Fruit fly (Drosophila melanogaster) whole organism, embryonic: ENCODE measurements around the gene AP-1sigma.

Experiments
- Blimp-1 ChIP-seq: fragments of 200-800 bp; sonication (Bioruptor generic); optimal IDR thresholded peaks from 3 replicates; lab custom pipeline; 2018; ENCODE audit warnings: missing biosample characterization, missing genetic modification characterization, mild to moderate bottlenecking, moderate library complexity, missing genetic modification reagents
- CG10979 ChIP-seq: fragments of 200-800 bp; sonication (Bioruptor generic); optimal IDR thresholded peaks from 2 replicates; lab custom pipeline; 2018; ENCODE audit warnings: missing biosample characterization, mild to moderate bottlenecking, missing genetic modification characterization, moderate library complexity
- CG11247 ChIP-seq: fragments of 200-800 bp; sonication (Bioruptor generic); IDR thresholded peaks from 2 replicates; pipeline ENCODE4 v1.3.6; 2022; ENCODE audit warnings: missing biosample characterization, missing genetic modification characterization
- CG12942 ChIP-seq: fragments of 200-800 bp; sonication (Bioruptor generic); optimal IDR thresholded peaks from 3 replicates; lab custom pipeline; 2016; ENCODE audit warnings: missing biosample characterization, missing genetic modification characterization
- CG13287 ChIP-seq: fragments of 200-800 bp; sonication (Bioruptor generic); IDR thresholded peaks from 2 replicates; pipeline ENCODE4 v1.3.6; 2022; ENCODE audit warnings: missing biosample characterization, missing genetic modification characterization; ENCODE audit not compliant: partially characterized antibody
- CG13296 ChIP-seq: fragments of 200-800 bp; sonication (Bioruptor generic); optimal IDR thresholded peaks from 3 replicates; lab custom pipeline; 2018; ENCODE audit warnings: missing biosample characterization, mild to moderate bottlenecking, missing genetic modification characterization
- CG14965 ChIP-seq: fragments of 200-800 bp; sonication (Bioruptor generic); optimal IDR thresholded peaks from 2 replicates; lab custom pipeline; 2016; ENCODE audit warnings: missing biosample characterization, missing genetic modification characterization, borderline replicate concordance
- CG15269 ChIP-seq: fragments of 200-800 bp; sonication (Bioruptor generic); optimal IDR thresholded peaks from 2 replicates; lab custom pipeline; 2018; ENCODE audit warnings: missing biosample characterization, mild to moderate bottlenecking, missing genetic modification characterization, moderate library complexity
- CG2116 ChIP-seq: fragments of 200-800 bp; sonication (Bioruptor generic); optimal IDR thresholded peaks from 3 replicates; lab custom pipeline; 2018; ENCODE audit warnings: missing biosample characterization, mild to moderate bottlenecking, missing genetic modification characterization
- CG2129 ChIP-seq: fragments of 200-800 bp; sonication (Bioruptor generic); IDR thresholded peaks from 2 replicates; pipeline ENCODE4 v1.3.6; 2022; ENCODE audit warnings: missing biosample characterization, missing genetic modification characterization; ENCODE audit not compliant: partially characterized antibody
- CG31365 ChIP-seq: fragments of 200-800 bp; sonication (Bioruptor generic); optimal IDR thresholded peaks from 2 replicates; lab custom pipeline; 2018; ENCODE audit warnings: missing biosample characterization, mild to moderate bottlenecking, missing genetic modification characterization
- CG31441 ChIP-seq: fragments of 200-800 bp; sonication (Bioruptor generic); IDR thresholded peaks from 2 replicates; pipeline ENCODE4 v1.3.6; 2022; ENCODE audit warnings: missing biosample characterization, missing genetic modification characterization
- CG32772 ChIP-seq: fragments of 200-800 bp; sonication (Bioruptor generic); IDR thresholded peaks from 2 replicates; pipeline ENCODE4 v1.3.6; 2022; ENCODE audit warnings: missing biosample characterization, missing genetic modification characterization
- CG4282 ChIP-seq: fragments of 200-800 bp; sonication (Bioruptor generic); optimal IDR thresholded peaks from 2 replicates; lab custom pipeline; 2016; ENCODE audit warnings: missing biosample characterization, missing genetic modification characterization
- CG6765 ChIP-seq: fragments of 200-800 bp; sonication (Bioruptor generic); optimal IDR thresholded peaks from 3 replicates; lab custom pipeline; 2017; ENCODE audit warnings: missing biosample characterization, mild to moderate bottlenecking, missing genetic modification characterization
- CG7556 ChIP-seq: fragments of 200-800 bp; sonication (Bioruptor generic); optimal IDR thresholded peaks from 2 replicates; lab custom pipeline; 2017; ENCODE audit warnings: missing biosample characterization, mild to moderate bottlenecking, missing genetic modification characterization
- CkIIα-i1 ChIP-seq: fragments of 200-800 bp; sonication (Bioruptor generic); IDR thresholded peaks from 2 replicates; pipeline ENCODE4 v1.3.6; 2022; ENCODE audit warnings: missing biosample characterization, missing genetic modification characterization
- Deaf1 ChIP-seq: fragments of 200-800 bp; optimal IDR thresholded peaks from 3 replicates; lab custom pipeline; 2019; ENCODE audit warnings: missing biosample characterization, mild to moderate bottlenecking, missing genetic modification characterization, moderate library complexity
- Dll ChIP-seq: fragments of 200-800 bp; sonication (Bioruptor generic); IDR thresholded peaks from 4 replicates; pipeline ENCODE4 v1.3.6; 2022; ENCODE audit warnings: missing biosample characterization, missing genetic modification characterization; ENCODE audit not compliant: partially characterized antibody
- Dp ChIP-seq: fragments of 200-800 bp; sonication (Bioruptor generic); optimal IDR thresholded peaks from 2 replicates; lab custom pipeline; 2018; ENCODE audit warnings: missing biosample characterization, mild to moderate bottlenecking, missing genetic modification characterization, moderate library complexity
- HHEX ChIP-seq: fragments of 200-800 bp; sonication (Bioruptor generic); optimal IDR thresholded peaks from 3 replicates; lab custom pipeline; 2017; ENCODE audit warnings: missing biosample characterization, mild to moderate bottlenecking, missing genetic modification characterization, missing genetic modification reagents
- NC2α ChIP-seq: fragments of 200-800 bp; sonication (Bioruptor generic); optimal IDR thresholded peaks from 2 replicates; lab custom pipeline; 2016; ENCODE audit warnings: missing biosample characterization, missing genetic modification characterization
- NC2β ChIP-seq: fragments of 200-800 bp; sonication (Bioruptor generic); optimal IDR thresholded peaks from 2 replicates; lab custom pipeline; 2016; ENCODE audit warnings: missing biosample characterization, missing genetic modification characterization
- Neu2 ChIP-seq: fragments of 200-800 bp; sonication (Bioruptor generic); optimal IDR thresholded peaks from 3 replicates; lab custom pipeline; 2016; ENCODE audit warnings: missing biosample characterization, missing genetic modification characterization, borderline replicate concordance
- Oaz ChIP-seq: fragments of 200-800 bp; sonication (Bioruptor generic); IDR thresholded peaks from 2 replicates; pipeline ENCODE4 v1.3.6; 2022; ENCODE audit warnings: missing biosample characterization, missing genetic modification characterization
- PHDP ChIP-seq: fragments of 200-800 bp; sonication (Bioruptor generic); optimal IDR thresholded peaks from 3 replicates; lab custom pipeline; 2018; ENCODE audit warnings: missing biosample characterization, mild to moderate bottlenecking, missing genetic modification characterization, moderate library complexity
- ci ChIP-seq: fragments of 200-800 bp; sonication (Bioruptor generic); IDR thresholded peaks from 3 replicates; pipeline ENCODE4 v1.3.6; 2022; ENCODE audit warnings: missing biosample characterization, missing genetic modification characterization
- cwo ChIP-seq: fragments of 200-800 bp; sonication (Bioruptor generic); optimal IDR thresholded peaks from 3 replicates; lab custom pipeline; 2017; ENCODE audit warnings: missing biosample characterization, missing genetic modification characterization, mild to moderate bottlenecking, moderate library complexity, missing genetic modification reagents
- esg ChIP-seq: fragments of 200-800 bp; sonication (Bioruptor generic); conservative IDR thresholded peaks from 2 replicates; pipeline ENCODE4 v1.3.6; 2022; ENCODE audit warnings: missing biosample characterization, missing genetic modification characterization
- eve ChIP-seq, 2 experiments: fragments of >200 bp; optimal IDR thresholded peaks; 2 replicates each; lab custom pipeline; 2017; ENCODE audit warnings: missing biosample characterization in 2 of 2, missing genetic modification characterization in 2 of 2
- fu2 ChIP-seq: fragments of 200-800 bp; sonication (Bioruptor generic); optimal IDR thresholded peaks from 2 replicates; lab custom pipeline; 2016; ENCODE audit warnings: missing biosample characterization, missing genetic modification characterization
- hb ChIP-seq: fragments of 200-800 bp; sonication (Bioruptor generic); IDR thresholded peaks from 3 replicates; pipeline ENCODE4 v1.3.6; 2022; ENCODE audit warnings: missing biosample characterization, missing genetic modification characterization; ENCODE audit not compliant: partially characterized antibody
- rib ChIP-seq: fragments of 200-800 bp; sonication (Bioruptor generic); IDR thresholded peaks from 2 replicates; pipeline ENCODE4 v1.3.6; 2022; ENCODE audit warnings: missing biosample characterization, missing genetic modification characterization
- row ChIP-seq: fragments of 200-800 bp; sonication (Bioruptor generic); IDR thresholded peaks from 3 replicates; pipeline ENCODE4 v1.3.6; 2022; ENCODE audit warnings: missing biosample characterization, missing genetic modification characterization
- slp2 ChIP-seq: fragments of 200-800 bp; sonication (Bioruptor generic); optimal IDR thresholded peaks from 2 replicates; lab custom pipeline; 2016; ENCODE audit warnings: missing biosample characterization, missing genetic modification characterization
- stc ChIP-seq: fragments of 200-800 bp; sonication (Bioruptor generic); IDR thresholded peaks from 2 replicates; pipeline ENCODE4 v1.3.6; 2022; ENCODE audit warnings: missing biosample characterization, missing genetic modification characterization
- tin ChIP-seq: fragments of 200-800 bp; sonication (Bioruptor generic); optimal IDR thresholded peaks from 3 replicates; lab custom pipeline; 2016; ENCODE audit warnings: missing biosample characterization, missing genetic modification characterization
- wdn ChIP-seq: fragments of 200-800 bp; sonication (Bioruptor generic); IDR thresholded peaks from 2 replicates; pipeline ENCODE4 v1.3.6; 2022; ENCODE audit warnings: missing biosample characterization, missing genetic modification characterization
- wor ChIP-seq: fragments of 200-800 bp; sonication (Bioruptor generic); IDR thresholded peaks from 2 replicates; pipeline ENCODE4 v1.3.6; 2022; ENCODE audit warnings: missing biosample characterization, missing genetic modification characterization

The AP-1sigma gene

DNA sequence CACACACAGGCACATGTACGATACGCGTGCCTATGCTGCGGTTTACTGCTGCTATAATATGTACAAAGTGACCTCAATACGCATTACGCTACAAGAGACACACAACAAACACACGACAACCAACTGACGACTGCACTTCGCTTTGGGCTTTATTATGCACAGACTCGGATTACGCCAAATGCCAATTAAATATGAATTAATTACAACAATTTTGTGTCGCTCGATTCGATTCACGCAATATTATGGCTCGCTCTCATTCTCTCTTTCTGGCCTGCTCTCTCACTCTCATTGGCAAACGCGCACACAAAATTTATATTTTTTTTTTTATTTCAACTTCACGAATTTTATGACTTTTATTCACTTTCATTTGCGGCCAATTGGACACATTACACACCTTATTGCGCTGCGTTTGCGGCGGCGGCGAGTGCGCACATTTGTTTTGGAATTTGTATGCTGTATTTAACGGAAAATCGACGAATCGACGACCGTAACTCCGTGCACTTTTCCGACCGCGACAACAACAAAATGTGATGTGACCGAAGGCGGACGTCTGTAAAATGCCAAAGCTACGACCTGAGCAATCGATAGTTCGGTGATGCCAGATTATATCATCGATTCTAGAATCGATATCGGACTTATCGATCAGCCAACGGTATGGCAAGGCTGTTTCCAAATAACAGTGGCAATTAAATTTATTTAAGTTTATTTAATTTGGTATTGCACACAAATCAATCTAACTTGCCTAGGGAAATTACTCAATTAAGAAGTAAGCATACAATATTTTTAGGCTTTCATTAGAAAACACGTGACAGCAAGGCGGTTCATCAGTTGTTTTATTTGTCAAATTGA is 35.7 kb upstream of the AP-1sigma start, which contains the start of the genes sba and CG31141 (continued):
- TF ChIP-seq Dll (GFP tag; lab: Robert Waterston, UW), result peak; percentile 79
- peak; percentile 55; the same call in 1 of the 2 replicates for TF ChIP-seq CG2129
- no peak for TF ChIP-seq cwo (GFP tag; lab: Kevin White, UChicago)
- TF ChIP-seq CG13296, result peak; percentile 44
- peak; percentile 77; the same call in 2 of the 3 replicates for TF ChIP-seq ci
- TF ChIP-seq HHEX (GFP tag; lab: Kevin White, UChicago), result no peak
- TF ChIP-seq Oaz (GFP tag; lab: Robert Waterston, UW), result no peak
- TF ChIP-seq wdn (GFP tag; lab: Robert Waterston, UW), result 0 out of 2 replicates have a peak, but pooled peaks have one; percentile 24
- TF ChIP-seq CG12942 (GFP tag; lab: Kevin White, UChicago), result no peak
- peak; percentile 34 for TF ChIP-seq CG2116 (GFP tag; lab: Kevin White, UChicago)
- peak; percentile 27 for TF ChIP-seq PHDP (tag; lab: Kevin White, UChicago)
- TF ChIP-seq Deaf1 (tag; lab: Kevin White, UChicago), result peak; percentile 72
- peak; percentile 71 for TF ChIP-seq Dp (GFP tag; lab: Kevin White, UChicago)
- TF ChIP-seq CG7556 (GFP tag; lab: Kevin White, UChicago), result peak; percentile 11
- TF ChIP-seq stc (GFP tag; lab: Robert Waterston, UW), result no peak; the same call in 1 of the 2 replicates
- peak; percentile 44 for TF ChIP-seq CG32772 (GFP tag; lab: Robert Waterston, UW)
- peak; percentile 43 for TF ChIP-seq row (GFP tag; lab: Robert Waterston, UW)
- TF ChIP-seq hb (GFP tag; lab: Robert Waterston, UW), result peak; percentile 88
- TF ChIP-seq CkIIα-i1 (GFP tag; lab: Robert Waterston, UW), result no peak
- no peak for TF ChIP-seq slp2 (GFP tag; lab: Kevin White, UChicago)
- no peak for TF ChIP-seq esg (GFP tag; lab: Robert Waterston, UW)
- TF ChIP-seq CG13287 (GFP tag; lab: Robert Waterston, UW), result peak; percentile 87
- TF ChIP-seq wor (GFP tag; lab: Robert Waterston, UW), result no peak
- TF ChIP-seq CG31441 (GFP tag; lab: Robert Waterston, UW), result no peak
- TF ChIP-seq CG11247, result 0 out of 2 replicates have a peak, but pooled peaks have one; percentile 13
- no peak for TF ChIP-seq CG31365
- TF ChIP-seq Blimp-1 (GFP tag; lab: Kevin White, UChicago), result peak; percentile 38
- no peak for TF ChIP-seq Neu2 (GFP tag; lab: Kevin White, UChicago)
- no peak for TF ChIP-seq CG4282 (GFP tag; lab: Kevin White, UChicago)
- TF ChIP-seq tin (GFP tag; lab: Kevin White, UChicago), result peak; percentile 18
- no peak for TF ChIP-seq eve (GFP tag; optimal IDR thresholded peaks at IDR 0.05; lab: Kevin White, UChicago)
- TF ChIP-seq CG15269 (tag; lab: Kevin White, UChicago), result peak; percentile 29
- TF ChIP-seq fu2 (GFP tag; lab: Kevin White, UChicago), result no peak
- TF ChIP-seq rib (GFP tag; lab: Robert Waterston, UW), result no peak
- peak; percentile 9 for TF ChIP-seq NC2β
- no peak for TF ChIP-seq CG14965
- no peak for TF ChIP-seq NC2α (GFP tag; lab: Kevin White, UChicago)
- TF ChIP-seq CG10979 (tag; lab: Kevin White, UChicago), result no peak
- TF ChIP-seq CG6765 (GFP tag; lab: Kevin White, UChicago), result peak; percentile 28
- TF ChIP-seq, all 482 proteins: peak for 175
